Comparison of ENCODE assay signal across 2 fruit fly cellular contexts in genomic region chr3R:16154263-16154662, dm6.
TF ChIP-seq lines count a peak whose summit lies in the region.

No protein-coding gene starts in this region.

TF ChIP-seq in whole organism, embryonic, 481 proteins besides CTCF, POLR2A, EP300 and RAD21 (continued from another document):
- no peak for TF ChIP-seq CG15514 (GFP tag; optimal IDR thresholded peaks at IDR 0.05; lab: Kevin White, UChicago)
- no peak for TF ChIP-seq Lpt (GFP tag; optimal IDR thresholded peaks at IDR 0.05; lab: Kevin White, UChicago)
- TF ChIP-seq Dbx (GFP tag; IDR thresholded peaks at IDR 0.05; lab: Robert Waterston, UW), result no peak

TF ChIP-seq in whole organism, prepupa, 60 proteins besides CTCF, POLR2A, EP300 and RAD21 (continued from another document):
- TF ChIP-seq pdm3 (GFP tag; optimal IDR thresholded peaks at IDR 0.05; lab: Kevin White, UChicago) (peak; percentile 4), CG16779 (tag; optimal IDR thresholded peaks at IDR 0.05; lab: Kevin White, UChicago) (peak; percentile 24), salr (GFP tag; optimal IDR thresholded peaks at IDR 0.05; lab: Kevin White, UChicago) (peak in 1 of 2 experiments; percentile 24), CG6808 (GFP tag; optimal IDR thresholded peaks at IDR 0.05; lab: Kevin White, UChicago) (peak; percentile 4), lz (GFP tag; optimal IDR thresholded peaks at IDR 0.05; lab: Kevin White, UChicago) (peak; percentile 20), cyc (GFP tag; optimal IDR thresholded peaks at IDR 0.05; lab: Kevin White, UChicago) (no peak), Ets21C (GFP tag; optimal IDR thresholded peaks at IDR 0.05; lab: Kevin White, UChicago) (no peak), CG7368 (GFP tag; optimal IDR thresholded peaks at IDR 0.05; lab: Kevin White, UChicago) (no peak), CG3032 (tag; optimal IDR thresholded peaks at IDR 0.05; lab: Kevin White, UChicago) (peak; percentile 1), vri (GFP tag; optimal IDR thresholded peaks at IDR 0.05; lab: Kevin White, UChicago) (peak; percentile 77), topi (GFP tag; optimal IDR thresholded peaks at IDR 0.05; lab: Kevin White, UChicago) (peak; percentile 38), Eip78C (GFP tag; lab: Kevin White, UChicago) (peak; percentile 73), CG8319 (GFP tag; optimal IDR thresholded peaks at IDR 0.05; lab: Kevin White, UChicago) (no peak), fkh (GFP tag; optimal IDR thresholded peaks at IDR 0.05; lab: Kevin White, UChicago) (no peak), spab (GFP tag; optimal IDR thresholded peaks at IDR 0.05; lab: Kevin White, UChicago) (no peak), fd85E (GFP tag; optimal IDR thresholded peaks at IDR 0.05; lab: Kevin White, UChicago) (no peak), acj6 (GFP tag; optimal IDR thresholded peaks at IDR 0.05; lab: Kevin White, UChicago) (peak; percentile 37), CG10631 (GFP tag; optimal IDR thresholded peaks at IDR 0.05; lab: Kevin White, UChicago) (peak; percentile 43), CG6276 (GFP tag; optimal IDR thresholded peaks at IDR 0.05; lab: Kevin White, UChicago) (peak; percentile 49), CG15336 (GFP tag; IDR thresholded peaks at IDR 0.05; lab: Robert Waterston, UW) (peak; percentile 73), Smox (GFP tag; optimal IDR thresholded peaks at IDR 0.05; lab: Kevin White, UChicago) (no peak), CG11294 (GFP tag; IDR thresholded peaks at IDR 0.05; lab: Robert Waterston, UW) (no peak), net (GFP tag; optimal IDR thresholded peaks at IDR 0.05; lab: Kevin White, UChicago) (peak; percentile 62), CG3919 (GFP tag; optimal IDR thresholded peaks at IDR 0.05; lab: Kevin White, UChicago) (peak; percentile 39), Met (GFP tag; optimal IDR thresholded peaks at IDR 0.05; lab: Kevin White, UChicago) (peak; percentile 23), fd59A (GFP tag; optimal IDR thresholded peaks at IDR 0.05; lab: Kevin White, UChicago) (no peak), CG9139 (GFP tag; optimal IDR thresholded peaks at IDR 0.05; lab: Kevin White, UChicago) (no peak), Gug (GFP tag; IDR thresholded peaks at IDR 0.05; lab: Robert Waterston, UW) (no peak), Ets96B (tag; optimal IDR thresholded peaks at IDR 0.05; lab: Kevin White, UChicago) (no peak), CG8119 (GFP tag; IDR thresholded peaks at IDR 0.05; lab: Robert Waterston, UW) (peak; percentile 50; the same call in 2 of the 3 replicates), CG1621 (tag; optimal IDR thresholded peaks at IDR 0.05; lab: Kevin White, UChicago) (no peak), OdsH (GFP tag; optimal IDR thresholded peaks at IDR 0.05; lab: Kevin White, UChicago) (peak; percentile 41), CG11902 (GFP tag; optimal IDR thresholded peaks at IDR 0.05; lab: Kevin White, UChicago) (no peak), CG34406 (GFP tag; optimal IDR thresholded peaks at IDR 0.05; lab: Kevin White, UChicago) (peak; percentile 59)
